Worm (Caenorhabditis elegans) whole organism, young adult: ENCODE results near the gene hch-1.

Experiments used
- B0336.3 ChIP-seq: fragments of 200-800 bp; sonication (Bioruptor generic); IDR thresholded peaks from 2 replicates; pipeline ENCODE4 v1.3.6; 2022; ENCODE audit warnings: missing genetic modification characterization, missing compliant biosample characterization
- D2030.7 ChIP-seq: fragments of 200-800 bp; sonication (Bioruptor generic); IDR thresholded peaks from 2 replicates; pipeline ENCODE4 v1.3.6; 2022; ENCODE audit warnings: missing genetic modification reagents, missing genetic modification characterization, missing compliant biosample characterization
- F22D6.2 ChIP-seq: sonication (generic microtip); optimal IDR thresholded peaks from 2 replicates; lab custom pipeline; 2016; ENCODE audit warnings: mild to moderate bottlenecking, missing genetic modification characterization, missing compliant biosample characterization
- F52B5.7 ChIP-seq: sonication (generic microtip); optimal IDR thresholded peaks from 2 replicates; lab custom pipeline; 2016; ENCODE audit warnings: mild to moderate bottlenecking, missing genetic modification characterization, missing compliant biosample characterization
- Y95B8A.8 ChIP-seq: fragments of 200-800 bp; sonication (Bioruptor generic); IDR thresholded peaks from 2 replicates; pipeline ENCODE4 v1.3.6; 2022; ENCODE audit warnings: missing genetic modification reagents, missing genetic modification characterization, missing compliant biosample characterization
- ZK185.1 ChIP-seq: sonication (generic microtip); optimal IDR thresholded peaks from 2 replicates; lab custom pipeline; 2016; ENCODE audit warnings: mild to moderate bottlenecking, missing genetic modification characterization, missing compliant biosample characterization; ENCODE audit not compliant: poor library complexity, severe bottlenecking
- ama-1 ChIP-seq, 3 experiments: fragments of 150-350 bp in 1 of 3; sonication (generic microtip) in 2 of 3; optimal IDR thresholded peaks; 2 replicates each; lab custom pipeline; 2014 to 2018; ENCODE audit warnings: missing biosample characterization in 2 of 3, missing genetic modification characterization in 2 of 3, missing genetic modification reagents in 2 of 3
- atf-7 ChIP-seq: sonication (generic microtip); optimal IDR thresholded peaks from 2 replicates; lab custom pipeline; 2017; ENCODE audit warnings: mild to moderate bottlenecking, missing genetic modification characterization, missing compliant biosample characterization
- athp-1 ChIP-seq: sonication (generic microtip); optimal IDR thresholded peaks from 2 replicates; lab custom pipeline; 2017; ENCODE audit warnings: mild to moderate bottlenecking, missing genetic modification characterization, missing compliant biosample characterization
- attf-5 ChIP-seq: fragments of 200-800 bp; sonication (Bioruptor generic); optimal IDR thresholded peaks from 2 replicates; lab custom pipeline; 2018; ENCODE audit warnings: mild to moderate bottlenecking, missing genetic modification characterization, missing compliant biosample characterization
- cebp-1 ChIP-seq, 2 experiments: fragments of 200-800 bp in 1 of 2; sonication (Bioruptor generic) in 1 of 2; sonication (generic microtip) in 1 of 2; IDR thresholded peaks in 1 of 2; optimal IDR thresholded peaks in 1 of 2; 2 replicates each; pipeline versions ENCODE4 v1.3.6 to Lab custom; 2017 to 2022; ENCODE audit warnings: missing compliant biosample characterization in 2 of 2, missing genetic modification characterization in 2 of 2, mild to moderate bottlenecking in 1 of 2, missing genetic modification reagents in 1 of 2, moderate library complexity in 1 of 2
- ceh-27 ChIP-seq: fragments of 200-800 bp; sonication (Bioruptor generic); optimal IDR thresholded peaks from 2 replicates; lab custom pipeline; 2018; ENCODE audit warnings: mild to moderate bottlenecking, missing genetic modification characterization, moderate library complexity, missing compliant biosample characterization
- chd-7 ChIP-seq: sonication (generic microtip); optimal IDR thresholded peaks from 2 replicates; lab custom pipeline; 2016; ENCODE audit warnings: mild to moderate bottlenecking, missing genetic modification characterization, moderate library complexity, missing compliant biosample characterization
- die-1 ChIP-seq: sonication (generic microtip); optimal IDR thresholded peaks from 2 replicates; lab custom pipeline; 2016; ENCODE audit warnings: missing genotype, mild to moderate bottlenecking, missing genetic modification characterization, missing compliant biosample characterization
- dox-1 ChIP-seq: fragments of 200-800 bp; sonication (Bioruptor generic); IDR thresholded peaks from 2 replicates; pipeline ENCODE4 v1.3.6; 2022; ENCODE audit warnings: missing genetic modification reagents, missing genetic modification characterization, missing compliant biosample characterization
- dpff-1 ChIP-seq: sonication (generic microtip); optimal IDR thresholded peaks from 2 replicates; lab custom pipeline; 2017; ENCODE audit warnings: mild to moderate bottlenecking, missing genetic modification characterization, missing compliant biosample characterization
- egl-18 ChIP-seq: fragments of 200-800 bp; sonication (Bioruptor generic); IDR thresholded peaks from 2 replicates; pipeline ENCODE4 v1.3.6; 2022; ENCODE audit warnings: missing genetic modification reagents, missing genetic modification characterization, missing compliant biosample characterization
- gei-17 ChIP-seq: fragments of 200-800 bp; sonication (Bioruptor generic); optimal IDR thresholded peaks from 2 replicates; lab custom pipeline; 2018; ENCODE audit warnings: mild to moderate bottlenecking, missing genetic modification characterization, missing compliant biosample characterization
- hmg-1.2 ChIP-seq: fragments of 200-800 bp; sonication (Bioruptor generic); IDR thresholded peaks from 2 replicates; pipeline ENCODE4 v1.3.6; 2022; ENCODE audit warnings: missing genetic modification reagents, missing genetic modification characterization, missing compliant biosample characterization
- hmg-20 ChIP-seq: fragments of 200-800 bp; sonication (Bioruptor generic); IDR thresholded peaks from 2 replicates; pipeline ENCODE4 v1.3.6; 2022; ENCODE audit warnings: missing genetic modification reagents, missing genetic modification characterization, missing compliant biosample characterization
- hrde-1 ChIP-seq: sonication (generic microtip); optimal IDR thresholded peaks from 2 replicates; lab custom pipeline; 2016; ENCODE audit warnings: missing genetic modification characterization, mild to moderate bottlenecking, missing compliant biosample characterization, moderate library complexity, missing genotype, missing genetic modification reagents, borderline replicate concordance
- let-526 ChIP-seq: fragments of 200-800 bp; sonication (Bioruptor generic); IDR thresholded peaks from 2 replicates; pipeline ENCODE4 v1.3.6; 2022; ENCODE audit warnings: missing genetic modification reagents, missing genetic modification characterization, missing compliant biosample characterization
- let-607 ChIP-seq, 2 experiments: fragments of 200-800 bp in 1 of 2; sonication (Bioruptor generic) in 1 of 2; sonication (generic microtip) in 1 of 2; optimal IDR thresholded peaks; 2 replicates each; lab custom pipeline; 2016 to 2018; ENCODE audit warnings: mild to moderate bottlenecking in 2 of 2, missing compliant biosample characterization in 2 of 2, missing genetic modification characterization in 2 of 2, moderate library complexity in 2 of 2, missing genotype in 1 of 2
- lin-26 ChIP-seq: fragments of 200-800 bp; sonication (Bioruptor generic); IDR thresholded peaks from 2 replicates; pipeline ENCODE4 v1.3.6; 2022; ENCODE audit warnings: missing genetic modification reagents, missing genetic modification characterization, missing compliant biosample characterization
- madf-6 ChIP-seq: fragments of 200-800 bp; sonication (Bioruptor generic); IDR thresholded peaks from 2 replicates; pipeline ENCODE4 v1.3.6; 2022; ENCODE audit warnings: missing genetic modification reagents, missing genetic modification characterization, missing compliant biosample characterization
- mcd-1 ChIP-seq: fragments of 200-800 bp; sonication (Bioruptor generic); IDR thresholded peaks from 2 replicates; pipeline ENCODE4 v1.3.6; 2022; ENCODE audit warnings: missing genetic modification reagents, missing genetic modification characterization, missing compliant biosample characterization
- nfyb-1 ChIP-seq: fragments of 200-800 bp; sonication (Bioruptor generic); IDR thresholded peaks from 2 replicates; pipeline ENCODE4 v1.3.6; 2022; ENCODE audit warnings: missing genetic modification reagents, missing genetic modification characterization, missing compliant biosample characterization
- nhr-80 ChIP-seq: sonication (generic microtip); optimal IDR thresholded peaks from 2 replicates; lab custom pipeline; 2016; ENCODE audit warnings: missing genetic modification characterization, missing compliant biosample characterization
- nhr-90 ChIP-seq: sonication (generic microtip); optimal IDR thresholded peaks from 2 replicates; lab custom pipeline; 2016; ENCODE audit warnings: missing genotype, mild to moderate bottlenecking, missing genetic modification characterization, missing compliant biosample characterization
- pha-4 ChIP-seq: fragments of 150-350 bp; sonication (generic microtip); optimal IDR thresholded peaks from 2 replicates; lab custom pipeline; 2014; ENCODE audit warnings: missing biosample characterization, missing genetic modification reagents, missing genetic modification characterization
- rcor-1 ChIP-seq: fragments of 200-800 bp; sonication (Bioruptor generic); IDR thresholded peaks from 2 replicates; pipeline ENCODE4 v1.3.6; 2022; ENCODE audit warnings: missing genetic modification reagents, missing genetic modification characterization, missing compliant biosample characterization
- snpc-3.4 ChIP-seq: sonication (generic microtip); optimal IDR thresholded peaks from 2 replicates; lab custom pipeline; 2017; ENCODE audit warnings: missing genetic modification characterization, mild to moderate bottlenecking, missing compliant biosample characterization, antibody characterized with exemption, moderate library complexity, missing genotype, missing genetic modification reagents
- snpc-4 ChIP-seq, 5 experiments: fragments of 150-350 bp in 1 of 5; sonication (generic microtip) in 4 of 5; optimal IDR thresholded peaks; 2 replicates each; lab custom pipeline; 2014 to 2018; ENCODE audit warnings: missing genetic modification characterization in 5 of 5, missing biosample characterization in 3 of 5, antibody characterized with exemption in 2 of 5, mild to moderate bottlenecking in 2 of 5, missing compliant biosample characterization in 2 of 5, missing genotype in 2 of 5, moderate library complexity in 2 of 5, missing genetic modification reagents in 1 of 5
- somi-1 ChIP-seq: fragments of 200-800 bp; sonication (Bioruptor generic); optimal IDR thresholded peaks from 2 replicates; lab custom pipeline; 2018; ENCODE audit warnings: mild to moderate bottlenecking, missing genetic modification characterization, missing compliant biosample characterization
- tbp1 ChIP-seq: fragments of 200-800 bp; sonication (Bioruptor generic); optimal IDR thresholded peaks from 2 replicates; lab custom pipeline; 2018; ENCODE audit warnings: mild to moderate bottlenecking, missing genetic modification characterization, missing compliant biosample characterization
- tlf-1 ChIP-seq: fragments of 200-800 bp; sonication (Bioruptor generic); optimal IDR thresholded peaks from 2 replicates; lab custom pipeline; 2018; ENCODE audit warnings: mild to moderate bottlenecking, missing genetic modification characterization, missing compliant biosample characterization
- unc-62 ChIP-seq: fragments of 150-350 bp; optimal IDR thresholded peaks from 2 replicates; lab custom pipeline; 2014; ENCODE audit warnings: missing biosample characterization, missing genetic modification reagents, missing genetic modification characterization
- zfh-2 ChIP-seq: fragments of 200-800 bp; sonication (Bioruptor generic); conservative IDR thresholded peaks from 2 replicates; pipeline ENCODE4 v1.3.6; 2022; ENCODE audit warnings: missing genetic modification reagents, missing genetic modification characterization, missing compliant biosample characterization
- ztf-18 ChIP-seq: sonication (generic microtip); optimal IDR thresholded peaks from 2 replicates; lab custom pipeline; 2016; ENCODE audit warnings: missing genotype, mild to moderate bottlenecking, missing genetic modification characterization, missing compliant biosample characterization
- ztf-25 ChIP-seq: fragments of 200-800 bp; sonication (Bioruptor generic); IDR thresholded peaks from 2 replicates; pipeline ENCODE4 v1.3.6; 2022; ENCODE audit warnings: missing genetic modification reagents, missing genetic modification characterization, missing compliant biosample characterization
- ztf-26 ChIP-seq: sonication (generic microtip); optimal IDR thresholded peaks from 2 replicates; lab custom pipeline; 2017; ENCODE audit warnings: missing genetic modification characterization, missing compliant biosample characterization
- ztf-28 ChIP-seq: fragments of 200-800 bp; sonication (Bioruptor generic); IDR thresholded peaks from 2 replicates; pipeline ENCODE4 v1.3.6; 2022; ENCODE audit warnings: missing genetic modification reagents, missing genetic modification characterization, missing compliant biosample characterization
- ztf-6 ChIP-seq: fragments of 200-800 bp; sonication (Bioruptor generic); IDR thresholded peaks from 2 replicates; pipeline ENCODE4 v1.3.6; 2022; ENCODE audit warnings: missing genetic modification reagents, missing genetic modification characterization, missing compliant biosample characterization

hch-1 gene

DNA sequence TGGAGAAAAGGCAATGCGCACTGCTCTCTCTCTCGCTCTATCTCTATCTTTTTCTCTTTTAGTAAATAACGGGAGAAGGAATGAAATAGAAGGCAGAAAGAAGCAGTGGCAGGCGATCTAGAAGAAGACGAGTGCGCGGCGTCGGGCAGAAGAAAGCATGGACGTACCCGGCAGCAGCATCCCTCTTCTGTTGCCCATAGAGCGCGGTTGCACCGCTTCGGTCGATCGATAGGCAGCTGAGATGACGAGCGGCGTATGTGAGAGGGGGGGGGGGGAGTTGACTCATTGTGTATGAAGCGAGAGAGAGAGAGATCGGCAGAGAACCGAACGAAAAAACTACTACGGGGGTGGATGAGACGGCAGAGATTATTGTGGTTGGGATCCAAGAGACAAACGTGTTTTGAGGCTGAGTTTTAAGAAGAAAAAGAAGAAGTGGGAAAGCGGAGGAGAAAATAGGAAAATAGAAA is 8.4 kb upstream of the hch-1 start (continued):
- TF ChIP-seq dox-1 (GFP tag; lab: Robert Waterston, UW) (peak; percentile 93), rcor-1 (GFP tag; lab: Robert Waterston, UW) (peak; percentile 77), let-526 (GFP tag; lab: Robert Waterston, UW) (peak; percentile 71; the same call in 1 of the 2 replicates), F52B5.7 (tag; lab: Kevin White, UChicago) (peak; percentile 85), hmg-1.2 (GFP tag; lab: Robert Waterston, UW) (peak; percentile 62), nfyb-1 (GFP tag; lab: Robert Waterston, UW) (peak; percentile 91), tlf-1 (GFP tag; lab: Kevin White, UChicago) (no peak), ceh-27 (GFP tag; lab: Kevin White, UChicago) (peak; percentile 92), let-607 (tag; optimal IDR thresholded peaks at IDR 0.05; lab: Kevin White, UChicago) (peak; percentile 33 to 71), tbp1 (GFP tag; lab: Kevin White, UChicago) (peak; percentile 51), mcd-1 (GFP tag; lab: Robert Waterston, UW) (peak; percentile 98), cebp-1 (GFP tag; IDR thresholded peaks at IDR 0.05; lab: Robert Waterston, UW) (peak; percentile 68), cebp-1 (tag; optimal IDR thresholded peaks at IDR 0.05; lab: Kevin White, UChicago) (peak; percentile 90), D2030.7 (GFP tag; lab: Robert Waterston, UW) (no peak), madf-6 (GFP tag; lab: Robert Waterston, UW) (0 out of 2 replicates have a peak, but pooled peaks have one; percentile 22), ztf-25 (GFP tag; lab: Robert Waterston, UW) (no peak), ama-1 (optimal IDR thresholded peaks at IDR 0.05; lab: Kevin White, UChicago) (no peak), ama-1 (GFP tag; optimal IDR thresholded peaks at IDR 0.05; lab: Kevin White, UChicago) (no peak), lin-26 (0 out of 2 replicates have a peak, but pooled peaks have one; percentile 60), athp-1 (tag; lab: Kevin White, UChicago) (peak; percentile 85), Y95B8A.8 (no peak), ztf-26 (tag; lab: Kevin White, UChicago) (peak; percentile 92), die-1 (tag; lab: Kevin White, UChicago) (peak; percentile 52), nhr-90 (tag; lab: Kevin White, UChicago) (no peak), ztf-28 (GFP tag; lab: Robert Waterston, UW) (no peak), somi-1 (GFP tag; lab: Kevin White, UChicago) (peak; percentile 89), snpc-4 (GFP tag; optimal IDR thresholded peaks at IDR 0.05; lab: Kevin White, UChicago) (peak; percentile 65), snpc-4 (tag; optimal IDR thresholded peaks at IDR 0.05; lab: Kevin White, UChicago) (peak; percentile 64 to 81 (median 72)), attf-5 (GFP tag; lab: Kevin White, UChicago) (peak; percentile 95), egl-18 (GFP tag; lab: Robert Waterston, UW) (peak; percentile 65; the same call in 1 of the 2 replicates), dpff-1 (tag; lab: Kevin White, UChicago) (no peak), hrde-1 (no peak), ztf-18 (peak; percentile 62), snpc-3.4 (no peak), gei-17 (GFP tag; lab: Kevin White, UChicago) (peak; percentile 82), ZK185.1 (peak; percentile 53)
- TF ChIP-seq, all 124 proteins: peak for 47

DNA sequence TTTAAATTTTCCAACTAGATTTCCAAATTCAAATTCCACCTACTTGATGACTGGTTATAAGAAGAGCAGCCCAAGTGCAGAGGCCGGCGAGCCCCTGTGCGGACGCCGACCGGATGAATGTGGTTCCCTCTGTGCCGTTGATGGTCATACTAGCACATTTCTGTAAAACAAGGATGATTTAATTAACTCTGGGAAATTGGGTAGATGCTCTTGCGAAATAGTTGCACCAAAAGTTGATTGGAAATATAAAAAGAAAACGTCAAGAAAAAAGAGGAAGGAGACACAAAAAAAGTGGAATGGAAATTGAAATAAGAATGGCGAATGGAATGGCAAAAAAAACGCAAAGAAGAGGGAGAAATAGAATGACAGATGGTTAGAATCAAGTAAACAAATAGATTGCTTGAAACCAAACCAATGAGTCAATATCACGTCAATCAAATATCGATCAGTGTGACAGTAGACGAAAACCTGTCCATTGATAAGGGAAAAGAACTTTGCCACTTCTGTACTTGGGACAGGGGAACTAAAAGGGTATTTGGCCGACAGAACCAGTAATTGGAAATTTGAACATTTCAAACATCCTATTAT is 7.0 kb upstream of the hch-1 start, which contains the start of gene tmem-184:
Gene tmem-184, minus strand, starts transcription at position 164 of the 588 bp plus-strand sequence.
- TF ChIP-seq ZK185.1 (peak; percentile 45), let-607 (tag; optimal IDR thresholded peaks at IDR 0.05; lab: Kevin White, UChicago) (peak; percentile 79 to 86), lin-26 (0 out of 2 replicates have a peak, but pooled peaks have one; percentile 10), attf-5 (GFP tag; lab: Kevin White, UChicago) (peak; percentile 50), zfh-2 (GFP tag; lab: Robert Waterston, UW) (peak; percentile 38; the same call in 1 of the 2 replicates), pha-4 (peak; percentile 80), F22D6.2 (tag; lab: Kevin White, UChicago) (peak; percentile 14), B0336.3 (peak; percentile 36; the same call in 1 of the 2 replicates), dox-1 (GFP tag; lab: Robert Waterston, UW) (peak; percentile 31; the same call in 1 of the 2 replicates), nhr-80 (tag; lab: Kevin White, UChicago) (peak; percentile 96), nhr-90 (tag; lab: Kevin White, UChicago) (peak; percentile 2), tbp1 (GFP tag; lab: Kevin White, UChicago) (peak; percentile 31), ztf-6 (GFP tag; lab: Robert Waterston, UW) (no peak), snpc-4 (GFP tag; optimal IDR thresholded peaks at IDR 0.05; lab: Kevin White, UChicago) (no peak), snpc-4 (tag; optimal IDR thresholded peaks at IDR 0.05; lab: Kevin White, UChicago) (peak in 2 of 4 experiments; percentile 14 to 41), chd-7 (peak; percentile 51), mcd-1 (GFP tag; lab: Robert Waterston, UW) (peak; percentile 19; the same call in 1 of the 2 replicates), atf-7 (tag; lab: Kevin White, UChicago) (peak; percentile 67), hmg-20 (GFP tag; lab: Robert Waterston, UW) (no peak), unc-62 (GFP tag; lab: Kevin White, UChicago) (peak; percentile 97)
